Fruit fly (Drosophila melanogaster) whole organism, embryonic: ENCODE results near the gene CG11726.

Experiments used
- Aef1 ChIP-seq: fragments of 200-800 bp; sonication (Bioruptor generic); IDR thresholded peaks from 3 replicates; pipeline ENCODE4 v1.3.6; 2022; ENCODE audit warnings: missing biosample characterization, missing genetic modification characterization
- Atf3 ChIP-seq: fragments of 200-800 bp; sonication (Bioruptor generic); optimal IDR thresholded peaks from 3 replicates; lab custom pipeline; 2016; ENCODE audit warnings: missing biosample characterization, missing genetic modification characterization
- CG10321 ChIP-seq: fragments of 200-800 bp; sonication (Bioruptor generic); IDR thresholded peaks from 2 replicates; pipeline ENCODE4 v1.3.6; 2022; ENCODE audit warnings: missing biosample characterization, missing genetic modification characterization
- CG12942 ChIP-seq: fragments of 200-800 bp; sonication (Bioruptor generic); optimal IDR thresholded peaks from 3 replicates; lab custom pipeline; 2016; ENCODE audit warnings: missing biosample characterization, missing genetic modification characterization
- CG14710 ChIP-seq: fragments of 200-800 bp; sonication (Bioruptor generic); optimal IDR thresholded peaks from 3 replicates; lab custom pipeline; 2019; ENCODE audit warnings: missing biosample characterization, mild to moderate bottlenecking, missing genetic modification characterization, moderate library complexity
- CG15073 ChIP-seq: fragments of 200-800 bp; sonication (Bioruptor generic); optimal IDR thresholded peaks from 2 replicates; lab custom pipeline; 2016; ENCODE audit warnings: missing biosample characterization, missing genetic modification characterization
- CG17328 ChIP-seq: fragments of 200-800 bp; sonication (Bioruptor generic); IDR thresholded peaks from 2 replicates; pipeline ENCODE4 v1.3.6; 2022; ENCODE audit warnings: missing biosample characterization, missing genetic modification characterization
- CG33213 ChIP-seq: fragments of 200-800 bp; sonication (Bioruptor generic); optimal IDR thresholded peaks from 3 replicates; lab custom pipeline; 2016; ENCODE audit warnings: missing biosample characterization, missing genetic modification characterization
- CG34376 ChIP-seq: fragments of 200-800 bp; sonication (Bioruptor generic); optimal IDR thresholded peaks from 2 replicates; lab custom pipeline; 2018; ENCODE audit warnings: missing biosample characterization, mild to moderate bottlenecking, missing genetic modification characterization
- CG4707 ChIP-seq: fragments of 200-800 bp; sonication (Bioruptor generic); optimal IDR thresholded peaks from 2 replicates; lab custom pipeline; 2018; ENCODE audit warnings: missing biosample characterization, mild to moderate bottlenecking, missing genetic modification characterization, moderate library complexity
- CG5245 ChIP-seq: fragments of 200-800 bp; sonication (Bioruptor generic); optimal IDR thresholded peaks from 3 replicates; lab custom pipeline; 2016; ENCODE audit warnings: missing biosample characterization, missing genetic modification characterization
- CG6654 ChIP-seq: fragments of 200-800 bp; sonication (Bioruptor generic); optimal IDR thresholded peaks from 2 replicates; lab custom pipeline; 2017; ENCODE audit warnings: missing biosample characterization, mild to moderate bottlenecking, missing genetic modification characterization
- CG7556 ChIP-seq: fragments of 200-800 bp; sonication (Bioruptor generic); optimal IDR thresholded peaks from 2 replicates; lab custom pipeline; 2017; ENCODE audit warnings: missing biosample characterization, mild to moderate bottlenecking, missing genetic modification characterization
- CG7928 ChIP-seq: fragments of 200-800 bp; sonication (Bioruptor generic); optimal IDR thresholded peaks from 2 replicates; lab custom pipeline; 2017; ENCODE audit warnings: missing biosample characterization, mild to moderate bottlenecking, missing genetic modification characterization
- CG8388 ChIP-seq: fragments of 200-800 bp; sonication (Bioruptor generic); optimal IDR thresholded peaks from 2 replicates; lab custom pipeline; 2019; ENCODE audit warnings: missing biosample characterization, mild to moderate bottlenecking, missing genetic modification characterization, moderate library complexity
- CG8924 ChIP-seq: fragments of 200-800 bp; optimal IDR thresholded peaks from 3 replicates; lab custom pipeline; 2019; ENCODE audit warnings: missing biosample characterization, mild to moderate bottlenecking, missing genetic modification characterization, moderate library complexity
- CG9727 ChIP-seq: fragments of 200-800 bp; sonication (Bioruptor generic); optimal IDR thresholded peaks from 3 replicates; lab custom pipeline; 2017; ENCODE audit warnings: missing biosample characterization, mild to moderate bottlenecking, missing genetic modification characterization
- Camta ChIP-seq: fragments of 200-800 bp; sonication (Bioruptor generic); optimal IDR thresholded peaks from 2 replicates; lab custom pipeline; 2016; ENCODE audit warnings: missing biosample characterization, missing genetic modification characterization
- CkIIα-i1 ChIP-seq: fragments of 200-800 bp; sonication (Bioruptor generic); IDR thresholded peaks from 2 replicates; pipeline ENCODE4 v1.3.6; 2022; ENCODE audit warnings: missing biosample characterization, missing genetic modification characterization
- Dp ChIP-seq: fragments of 200-800 bp; sonication (Bioruptor generic); optimal IDR thresholded peaks from 2 replicates; lab custom pipeline; 2018; ENCODE audit warnings: missing biosample characterization, mild to moderate bottlenecking, missing genetic modification characterization, moderate library complexity
- Elba2 ChIP-seq: fragments of 200-800 bp; sonication (Bioruptor generic); optimal IDR thresholded peaks from 3 replicates; lab custom pipeline; 2016; ENCODE audit warnings: missing biosample characterization, missing genetic modification characterization
- Ets97D ChIP-seq: fragments of 200-800 bp; sonication (Bioruptor generic); optimal IDR thresholded peaks from 3 replicates; lab custom pipeline; 2016; ENCODE audit warnings: missing biosample characterization, missing genetic modification characterization
- Fer2 ChIP-seq: fragments of 200-800 bp; sonication (Bioruptor generic); optimal IDR thresholded peaks from 2 replicates; lab custom pipeline; 2018; ENCODE audit warnings: missing biosample characterization, mild to moderate bottlenecking, missing genetic modification characterization, moderate library complexity
- Kr ChIP-seq: fragments of 200-800 bp; sonication (Bioruptor generic); optimal IDR thresholded peaks from 2 replicates; lab custom pipeline; 2017; ENCODE audit warnings: missing biosample characterization, mild to moderate bottlenecking, missing genetic modification characterization
- Meics ChIP-seq: fragments of 200-800 bp; sonication (Bioruptor generic); optimal IDR thresholded peaks from 2 replicates; lab custom pipeline; 2017; ENCODE audit warnings: missing biosample characterization, mild to moderate bottlenecking, missing genetic modification characterization
- Myb ChIP-seq: fragments of 200-800 bp; sonication (Bioruptor generic); optimal IDR thresholded peaks from 2 replicates; lab custom pipeline; 2016; ENCODE audit warnings: missing biosample characterization, missing genetic modification characterization
- NC2α ChIP-seq: fragments of 200-800 bp; sonication (Bioruptor generic); optimal IDR thresholded peaks from 2 replicates; lab custom pipeline; 2016; ENCODE audit warnings: missing biosample characterization, missing genetic modification characterization
- ac ChIP-seq: fragments of 200-800 bp; sonication (Bioruptor generic); optimal IDR thresholded peaks from 3 replicates; lab custom pipeline; 2017; ENCODE audit warnings: missing biosample characterization, mild to moderate bottlenecking, missing genetic modification characterization
- ap ChIP-seq: fragments of 200-800 bp; sonication (Bioruptor generic); IDR thresholded peaks from 2 replicates; pipeline ENCODE4 v1.3.6; 2022; ENCODE audit warnings: missing biosample characterization, missing genetic modification characterization
- ash1 ChIP-seq: fragments of 200-800 bp; sonication (Bioruptor generic); optimal IDR thresholded peaks from 2 replicates; lab custom pipeline; 2018; ENCODE audit warnings: missing biosample characterization, mild to moderate bottlenecking, missing genetic modification characterization
- dysf ChIP-seq: fragments of 200-800 bp; sonication (Bioruptor generic); IDR thresholded peaks from 3 replicates; pipeline ENCODE4 v1.3.6; 2022; ENCODE audit warnings: missing biosample characterization, missing genetic modification characterization
- en ChIP-seq: fragments of 200-800 bp; sonication (Bioruptor generic); optimal IDR thresholded peaks from 2 replicates; lab custom pipeline; 2016; ENCODE audit warnings: missing biosample characterization, missing genetic modification characterization
- eve ChIP-seq, 2 experiments: fragments of >200 bp; optimal IDR thresholded peaks; 2 replicates each; lab custom pipeline; 2017; ENCODE audit warnings: missing biosample characterization in 2 of 2, missing genetic modification characterization in 2 of 2
- fd96Cb ChIP-seq: fragments of 200-800 bp; sonication (Bioruptor generic); optimal IDR thresholded peaks from 2 replicates; lab custom pipeline; 2018; ENCODE audit warnings: missing biosample characterization, mild to moderate bottlenecking, missing genetic modification characterization, moderate library complexity
- fu2 ChIP-seq: fragments of 200-800 bp; sonication (Bioruptor generic); optimal IDR thresholded peaks from 2 replicates; lab custom pipeline; 2016; ENCODE audit warnings: missing biosample characterization, missing genetic modification characterization
- hkb ChIP-seq, 2 experiments: fragments of 200-800 bp in 1 of 2; fragments of >200 bp in 1 of 2; sonication (Bioruptor generic) in 1 of 2; IDR thresholded peaks in 1 of 2; optimal IDR thresholded peaks in 1 of 2; 2 replicates each; pipeline versions ENCODE4 v1.3.6 to Lab custom; 2017 to 2022; ENCODE audit warnings: missing biosample characterization in 1 of 2, missing genetic modification characterization in 1 of 2
- jumu ChIP-seq: fragments of 200-800 bp; sonication (Bioruptor generic); optimal IDR thresholded peaks from 3 replicates; lab custom pipeline; 2016; ENCODE audit warnings: missing biosample characterization, missing genetic modification characterization
- lab ChIP-seq: fragments of 200-800 bp; sonication (Bioruptor generic); optimal IDR thresholded peaks from 3 replicates; lab custom pipeline; 2017; ENCODE audit warnings: missing biosample characterization, missing genetic modification characterization, mild to moderate bottlenecking, moderate library complexity, missing genetic modification reagents
- nerfin-2 ChIP-seq: fragments of 200-800 bp; sonication (Bioruptor generic); IDR thresholded peaks from 2 replicates; pipeline ENCODE4 v1.3.6; 2022; ENCODE audit warnings: missing biosample characterization, missing genetic modification characterization; ENCODE audit not compliant: partially characterized antibody
- peb ChIP-seq: fragments of 200-800 bp; sonication (Bioruptor generic); IDR thresholded peaks from 2 replicates; pipeline ENCODE4 v1.3.6; 2022; ENCODE audit warnings: missing biosample characterization, missing genetic modification characterization
- prd ChIP-seq, 3 experiments: fragments of >200 bp in 2 of 3; fragments of 200-800 bp in 1 of 3; sonication (Bioruptor generic) in 1 of 3; optimal IDR thresholded peaks in 2 of 3; IDR thresholded peaks in 1 of 3; 2 replicates in 2 of 3; 3 replicates in 1 of 3; pipeline versions ENCODE4 v1.3.6 to Lab custom; 2017 to 2022; ENCODE audit warnings: missing biosample characterization in 1 of 3, missing genetic modification characterization in 1 of 3
- pum ChIP-seq: fragments of 200-800 bp; sonication (Bioruptor generic); optimal IDR thresholded peaks from 2 replicates; lab custom pipeline; 2016; ENCODE audit warnings: missing biosample characterization, missing genetic modification characterization
- sens ChIP-seq: fragments of 200-800 bp; sonication (Bioruptor generic); peaks from one replicate; lab custom pipeline; 2016; ENCODE audit warnings: missing biosample characterization, missing genetic modification characterization
- sim ChIP-seq: fragments of 200-800 bp; sonication (Bioruptor generic); IDR thresholded peaks from 2 replicates; pipeline ENCODE4 v1.3.6; 2022; ENCODE audit warnings: missing biosample characterization, missing genetic modification characterization
- sisA ChIP-seq: fragments of 200-800 bp; sonication (Bioruptor generic); IDR thresholded peaks from 2 replicates; pipeline ENCODE4 v1.3.6; 2022; ENCODE audit warnings: missing biosample characterization, missing genetic modification characterization
- sob ChIP-seq: fragments of 200-800 bp; sonication (Bioruptor generic); IDR thresholded peaks from 2 replicates; pipeline ENCODE4 v1.3.6; 2022; ENCODE audit warnings: missing biosample characterization, missing genetic modification characterization
- tin ChIP-seq: fragments of 200-800 bp; sonication (Bioruptor generic); optimal IDR thresholded peaks from 3 replicates; lab custom pipeline; 2016; ENCODE audit warnings: missing biosample characterization, missing genetic modification characterization
- vnd ChIP-seq: fragments of 200-800 bp; sonication (Bioruptor generic); IDR thresholded peaks from 3 replicates; pipeline ENCODE4 v1.3.6; 2022; ENCODE audit warnings: missing biosample characterization, missing genetic modification characterization; ENCODE audit not compliant: partially characterized antibody
- wek ChIP-seq: fragments of 200-800 bp; sonication (Bioruptor generic); optimal IDR thresholded peaks from 3 replicates; lab custom pipeline; 2018; ENCODE audit warnings: missing biosample characterization, mild to moderate bottlenecking, missing genetic modification characterization, moderate library complexity

The CG11726 gene

DNA sequence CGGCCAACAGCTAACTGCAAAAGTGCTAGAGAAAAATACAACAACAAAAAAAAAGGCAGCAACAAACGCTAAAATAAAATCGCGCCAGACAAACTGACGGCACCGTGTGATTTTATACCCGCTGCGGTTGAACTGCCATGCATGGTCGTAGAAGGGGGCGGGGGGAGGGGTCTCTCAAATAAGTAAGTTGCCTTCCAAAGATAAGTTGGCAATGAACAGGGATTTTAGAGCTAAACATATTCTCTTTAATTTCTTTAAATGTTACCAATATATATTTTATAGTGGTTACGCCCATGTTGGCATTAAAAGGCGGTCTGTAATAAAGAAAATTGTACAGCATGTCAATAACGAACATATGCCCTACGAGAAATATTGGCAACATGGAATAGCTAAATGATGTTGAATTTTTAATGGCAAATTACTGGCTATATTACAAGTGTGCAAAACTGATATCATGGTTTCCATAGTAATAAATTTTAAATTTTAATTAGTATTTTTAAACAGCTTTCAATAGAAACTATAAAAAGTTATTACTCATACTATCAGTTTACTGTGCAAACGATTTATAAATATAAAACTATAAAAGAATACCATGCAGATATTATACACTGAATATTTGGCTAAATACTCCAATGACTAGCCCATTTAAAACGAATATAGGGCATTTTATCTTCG is 36.9 kb downstream of the CG11726 start (continued):
- TF ChIP-seq lab (peak; percentile 69), CG17328 (GFP tag; lab: Robert Waterston, UW) (peak; percentile 73), prd (optimal IDR thresholded peaks at IDR 0.05; lab: Kevin White, UChicago) (no peak), prd (GFP tag; IDR thresholded peaks at IDR 0.05; lab: Robert Waterston, UW) (peak; percentile 85), CG8388 (peak; percentile 59), fu2 (peak; percentile 48), Kr (GFP tag; lab: Kevin White, UChicago) (no peak), jumu (GFP tag; lab: Kevin White, UChicago) (peak; percentile 34), pum (GFP tag; lab: Kevin White, UChicago) (peak; percentile 56), ash1 (GFP tag; lab: Kevin White, UChicago) (peak; percentile 24), dysf (GFP tag; lab: Robert Waterston, UW) (peak; percentile 83), CG7556 (GFP tag; lab: Kevin White, UChicago) (peak; percentile 52), Myb (GFP tag; lab: Kevin White, UChicago) (peak; percentile 41), sim (GFP tag; lab: Robert Waterston, UW) (no peak), Aef1 (GFP tag; lab: Robert Waterston, UW) (peak; percentile 64), CG14710 (no peak), Dp (GFP tag; lab: Kevin White, UChicago) (no peak), CG12942 (GFP tag; lab: Kevin White, UChicago) (peak; percentile 73), fd96Cb (tag; lab: Kevin White, UChicago) (peak; percentile 55), sob (peak; percentile 86), CG4707 (peak; percentile 34), wek (peak; percentile 37), vnd (no peak), CG34376 (GFP tag; lab: Kevin White, UChicago) (no peak), Atf3 (GFP tag; lab: Kevin White, UChicago) (peak; percentile 59), CG33213 (GFP tag; lab: Kevin White, UChicago) (no peak), hkb (optimal IDR thresholded peaks at IDR 0.05; lab: Kevin White, UChicago) (no peak), hkb (GFP tag; IDR thresholded peaks at IDR 0.05; lab: Robert Waterston, UW) (peak; percentile 61), CG8924 (tag; lab: Kevin White, UChicago) (peak; percentile 36), CG5245 (GFP tag; lab: Kevin White, UChicago) (peak; percentile 49), Fer2 (tag; lab: Kevin White, UChicago) (peak; percentile 56), CG9727 (GFP tag; lab: Kevin White, UChicago) (peak; percentile 33), en (peak; percentile 12), sens (GFP tag; lab: Kevin White, UChicago) (peak; percentile 95), ac (GFP tag; lab: Kevin White, UChicago) (peak; percentile 1), sisA (GFP tag; lab: Robert Waterston, UW) (peak; percentile 63; the same call in 1 of the 2 replicates), peb (GFP tag; lab: Robert Waterston, UW) (no peak), Meics (GFP tag; lab: Kevin White, UChicago) (peak; percentile 63), ap (GFP tag; lab: Robert Waterston, UW) (peak; percentile 78), CG10321 (GFP tag; lab: Robert Waterston, UW) (peak; percentile 52; the same call in 1 of the 2 replicates), Camta (GFP tag; lab: Kevin White, UChicago) (peak; percentile 49), Elba2 (GFP tag; lab: Kevin White, UChicago) (peak; percentile 33), CG7928 (GFP tag; lab: Kevin White, UChicago) (no peak), tin (GFP tag; lab: Kevin White, UChicago) (peak; percentile 38), CkIIα-i1 (no peak), nerfin-2 (no peak), eve (GFP tag; optimal IDR thresholded peaks at IDR 0.05; lab: Kevin White, UChicago) (peak in 1 of 2 experiments; percentile 8), CG15073 (GFP tag; lab: Kevin White, UChicago) (peak; percentile 42), CG6654 (GFP tag; lab: Kevin White, UChicago) (no peak), NC2α (peak; percentile 20), Ets97D (GFP tag; lab: Kevin White, UChicago) (no peak)
